Worm (Caenorhabditis elegans) whole organism, L2 larva: ENCODE data around the gene immp-2.

ENCODE experiments used
- aly-2 ChIP-seq: fragments of 150-350 bp; optimal IDR thresholded peaks from 2 replicates; lab custom pipeline; 2014; ENCODE audit warnings: missing biosample characterization, missing genetic modification characterization
- ama-1 ChIP-seq: fragments of 150-350 bp; optimal IDR thresholded peaks from 2 replicates; lab custom pipeline; 2018; ENCODE audit warnings: inconsistent platforms
- lin-13 ChIP-seq: fragments of 150-350 bp; optimal IDR thresholded peaks from 2 replicates; lab custom pipeline; 2014; ENCODE audit warnings: missing biosample characterization, missing genetic modification reagents, missing genetic modification characterization
- lin-39 ChIP-seq: fragments of 150-350 bp; optimal IDR thresholded peaks from 2 replicates; lab custom pipeline; 2014; ENCODE audit warnings: missing biosample characterization, missing genetic modification reagents, missing genetic modification characterization
- lsy-2 ChIP-seq, 2 experiments: fragments of 150-350 bp in 1 of 2; sonication (generic microtip) in 1 of 2; optimal IDR thresholded peaks; 2 replicates each; lab custom pipeline; 2014 to 2017; ENCODE audit warnings: missing biosample characterization in 2 of 2, missing genetic modification characterization in 2 of 2
- nhr-12 ChIP-seq: fragments of 150-350 bp; optimal IDR thresholded peaks from 2 replicates; lab custom pipeline; 2014; ENCODE audit warnings: missing biosample characterization, missing genetic modification characterization
- nhr-129 ChIP-seq: fragments of 150-350 bp; optimal IDR thresholded peaks from 2 replicates; lab custom pipeline; 2014; ENCODE audit warnings: missing biosample characterization, missing genetic modification characterization
- nhr-21 ChIP-seq: fragments of 150-350 bp; optimal IDR thresholded peaks from 2 replicates; lab custom pipeline; 2014; ENCODE audit warnings: missing biosample characterization, missing genetic modification characterization
- snpc-4 ChIP-seq: fragments of 150-350 bp; optimal IDR thresholded peaks from 2 replicates; lab custom pipeline; 2014; ENCODE audit warnings: missing biosample characterization, missing genetic modification characterization
- unc-39 ChIP-seq: fragments of 150-350 bp; optimal IDR thresholded peaks from 2 replicates; lab custom pipeline; 2014; ENCODE audit warnings: missing biosample characterization, missing genetic modification characterization
- unc-62 ChIP-seq: fragments of 150-350 bp; optimal IDR thresholded peaks from 2 replicates; lab custom pipeline; 2014; ENCODE audit warnings: missing biosample characterization, missing genetic modification reagents, missing genetic modification characterization

DNA sequence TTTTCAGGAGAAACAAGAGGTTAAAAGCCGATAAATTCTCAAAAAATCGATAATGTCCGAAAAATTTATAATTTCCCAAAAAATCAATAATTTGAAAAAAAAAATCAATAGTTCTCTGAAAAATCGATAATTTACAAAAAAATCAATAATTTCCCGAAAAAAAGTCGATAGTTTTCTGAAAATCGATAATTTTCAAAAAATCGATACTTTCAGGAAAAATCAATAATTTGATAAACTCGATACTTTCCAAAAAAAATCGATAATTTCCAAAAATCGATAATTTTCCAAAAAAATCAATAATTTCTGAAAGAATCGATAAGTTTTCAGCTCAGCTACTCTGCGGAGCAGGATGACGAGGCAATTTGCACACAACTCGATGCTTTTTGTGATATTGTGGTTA, 6.0 kb downstream of the immp-2 start:
- TF ChIP-seq nhr-12 (tag; lab: Kevin White, UChicago) (no peak), aly-2 (tag; lab: Kevin White, UChicago) (no peak), lin-39 (tag; lab: Kevin White, UChicago) (no peak), unc-62 (no peak), nhr-21 (no peak), lsy-2 (tag; optimal IDR thresholded peaks at IDR 0.05; lab: Kevin White, UChicago) (no peak), ama-1 (no peak), snpc-4 (tag; lab: Kevin White, UChicago) (no peak), unc-39 (tag; lab: Kevin White, UChicago) (no peak), lin-13 (no peak), nhr-129 (no peak)
